Worm (Caenorhabditis elegans) whole organism, mixed stage, embryonic: ENCODE results near the gene C24A3.2.

Experiments
- blmp-1 ChIP-seq: fragments of 150-350 bp; optimal IDR thresholded peaks from 2 replicates; lab custom pipeline; 2014; ENCODE audit warnings: missing biosample characterization, missing genetic modification characterization
- elt-3 ChIP-seq: fragments of 150-350 bp; optimal IDR thresholded peaks from 2 replicates; lab custom pipeline; 2014; ENCODE audit warnings: missing biosample characterization, missing genetic modification characterization
- lsy-2 ChIP-seq: fragments of 150-350 bp; optimal IDR thresholded peaks from 2 replicates; lab custom pipeline; 2014; ENCODE audit warnings: missing biosample characterization, missing genetic modification characterization
- nhr-76 ChIP-seq: sonication (generic microtip); optimal IDR thresholded peaks from 2 replicates; lab custom pipeline; 2017; ENCODE audit warnings: missing biosample characterization, missing genetic modification characterization
- pha-4 ChIP-seq: fragments of 150-350 bp; optimal IDR thresholded peaks from 2 replicates; lab custom pipeline; 2018; ENCODE audit warnings: missing biosample characterization, missing genetic modification reagents, missing genetic modification characterization
- sptf-1 ChIP-seq: sonication (generic microtip); optimal IDR thresholded peaks from 2 replicates; lab custom pipeline; 2017; ENCODE audit warnings: mild to moderate bottlenecking, missing genetic modification characterization, moderate library complexity, missing compliant biosample characterization
- unc-39 ChIP-seq: fragments of 150-350 bp; optimal IDR thresholded peaks from 2 replicates; lab custom pipeline; 2014; ENCODE audit warnings: missing biosample characterization, missing genetic modification characterization

ce11 chrX:9011471-9011870 lies 14.2 kb downstream of the C24A3.2 start:
- TF ChIP-seq unc-39 (tag; lab: Kevin White, UChicago) (no peak), sptf-1 (tag; lab: Kevin White, UChicago) (no peak), pha-4 (tag; lab: Kevin White, UChicago) (no peak), nhr-76 (no peak), lsy-2 (tag; lab: Kevin White, UChicago) (no peak), blmp-1 (tag; lab: Kevin White, UChicago) (no peak), elt-3 (tag; lab: Kevin White, UChicago) (no peak)
